Worm (Caenorhabditis elegans): ENCODE measurements around the gene C52E2.3.

C52E2.3 gene

ce11 chrII:1884635-1885034 lies 33.6 kb downstream of the C52E2.3 start, which contains the start of gene math-6:
Gene math-6 (minus strand): TSS chrII:1884735.
- TF ChIP-seq ceh-90 (tag; optimal IDR thresholded peaks at IDR 0.05) (no peak), pag-3 (tag; optimal IDR thresholded peaks at IDR 0.05; ENCODE audit: borderline replicate concordance, insufficient read depth) (no peak)

- no peak for TF ChIP-seq F16B12.6 (tag; optimal IDR thresholded peaks at IDR 0.05)
- TF ChIP-seq lin-35 (GFP tag; optimal IDR thresholded peaks at IDR 0.05), result no peak
- TF ChIP-seq zip-4 (GFP tag; optimal IDR thresholded peaks at IDR 0.05), result no peak
- no peak for TF ChIP-seq mef-2 (tag; optimal IDR thresholded peaks at IDR 0.05)
- TF ChIP-seq C04F5.9 (tag; optimal IDR thresholded peaks at IDR 0.05), result no peak
- no peak for TF ChIP-seq ces-1 (GFP tag; optimal IDR thresholded peaks at IDR 0.05)
- no peak for TF ChIP-seq tlp-1 (tag; optimal IDR thresholded peaks at IDR 0.05)
- TF ChIP-seq ceh-63 (GFP tag; optimal IDR thresholded peaks at IDR 0.05), result no peak
- no peak for TF ChIP-seq sup-37 (GFP tag; optimal IDR thresholded peaks at IDR 0.05)
- no peak for TF ChIP-seq lin-14 (GFP tag; optimal IDR thresholded peaks at IDR 0.05)
- TF ChIP-seq rnt-1 (tag; optimal IDR thresholded peaks at IDR 0.05), result no peak
- no peak for TF ChIP-seq unc-62 (GFP tag; optimal IDR thresholded peaks at IDR 0.05)
- no peak for TF ChIP-seq nhr-19 (GFP tag; conservative IDR thresholded peaks at IDR 0.05)
- no peak for TF ChIP-seq fkh-8 (tag; optimal IDR thresholded peaks at IDR 0.05)
- TF ChIP-seq pax-3 (tag; optimal IDR thresholded peaks at IDR 0.05), result no peak
- TF ChIP-seq zag-1 (tag; optimal IDR thresholded peaks at IDR 0.05), result no peak
- no peak for TF ChIP-seq unc-86 (tag; optimal IDR thresholded peaks at IDR 0.05)
- no peak for TF ChIP-seq swsn-7 (tag; optimal IDR thresholded peaks at IDR 0.05)
- TF ChIP-seq aha-1 (tag; optimal IDR thresholded peaks at IDR 0.05), result no peak
- TF ChIP-seq ceh-82 (tag; optimal IDR thresholded peaks at IDR 0.05), result no peak
These were observed 35.3 kb downstream of the C52E2.3 start, which contains the start of gene math-7 for ce11 chrII:1886379-1886778. Gene math-7 (minus strand): TSS chrII:1886479.

ce11 chrII:1889071-1889470 lies 38.0 kb downstream of the C52E2.3 start, which contains the start of gene math-8:
Gene math-8 (minus strand): TSS chrII:1889171.
- TF ChIP-seq mab-9 (GFP tag; IDR thresholded peaks at IDR 0.05), result no peak
- TF ChIP-seq nhr-71 (tag; optimal IDR thresholded peaks at IDR 0.05), result no peak
- TF ChIP-seq fkh-4 (tag; optimal IDR thresholded peaks at IDR 0.05; ENCODE audit: borderline replicate concordance), result no peak
- no peak for TF ChIP-seq hlh-4 (tag; optimal IDR thresholded peaks at IDR 0.05)
- TF ChIP-seq snpc-4 (tag; optimal IDR thresholded peaks at IDR 0.05), result no peak
- TF ChIP-seq ceh-82 (tag; optimal IDR thresholded peaks at IDR 0.05), result no peak
- no peak for TF ChIP-seq ceh-88 (GFP tag; IDR thresholded peaks at IDR 0.05)

ce11 chrII:1890682-1891081 lies 39.6 kb downstream of the C52E2.3 start, which contains the start of gene math-9:
Gene math-9 (minus strand): TSS chrII:1890782.
- TF ChIP-seq unc-98 (GFP tag; IDR thresholded peaks at IDR 0.05) (no peak), nhr-20 (tag; optimal IDR thresholded peaks at IDR 0.05) (no peak), efl-1 (optimal IDR thresholded peaks at IDR 0.05) (no peak), efl-1 (GFP tag; optimal IDR thresholded peaks at IDR 0.05 in 1 of 2) (peak in 1 of 2 experiments; percentile 45), swsn-7 (tag; optimal IDR thresholded peaks at IDR 0.05) (no peak), lsy-2 (tag; optimal IDR thresholded peaks at IDR 0.05) (no peak), nhr-237 (tag; optimal IDR thresholded peaks at IDR 0.05) (no peak), jun-1 (tag; optimal IDR thresholded peaks at IDR 0.05) (no peak), rnt-1 (tag; optimal IDR thresholded peaks at IDR 0.05) (no peak)

- TF ChIP-seq ets-5 (GFP tag; IDR thresholded peaks at IDR 0.05) (no peak), snpc-4 (tag; optimal IDR thresholded peaks at IDR 0.05) (no peak), tlp-1 (tag; optimal IDR thresholded peaks at IDR 0.05) (no peak), elt-3 (tag; optimal IDR thresholded peaks at IDR 0.05) (no peak), hlh-17 (GFP tag; optimal IDR thresholded peaks at IDR 0.05; ENCODE audit: borderline replicate concordance) (no peak), elt-2 (tag; optimal IDR thresholded peaks at IDR 0.05) (no peak), vab-15 (tag; optimal IDR thresholded peaks at IDR 0.05) (no peak), mdl-1 (tag; optimal IDR thresholded peaks at IDR 0.05) (no peak), egl-13 (tag; optimal IDR thresholded peaks at IDR 0.05) (no peak), C16A3.4 (tag; optimal IDR thresholded peaks at IDR 0.05) (no peak), nhr-76 (tag; optimal IDR thresholded peaks at IDR 0.05) (no peak), ceh-90 (tag; optimal IDR thresholded peaks at IDR 0.05) (no peak), snu-23 (GFP tag; optimal IDR thresholded peaks at IDR 0.05) (no peak), fkh-4 (tag; optimal IDR thresholded peaks at IDR 0.05; ENCODE audit: borderline replicate concordance) (no peak), skn-1 (tag; optimal IDR thresholded peaks at IDR 0.05) (no peak), mef-2 (tag; optimal IDR thresholded peaks at IDR 0.05) (no peak), tbx-2 (tag; optimal IDR thresholded peaks at IDR 0.05) (no peak), mab-9 (GFP tag; IDR thresholded peaks at IDR 0.05) (no peak)
These were observed 42.9 kb downstream of the C52E2.3 start, which contains the start of gene C16C4.1 for ce11 chrII:1893912-1894311. Gene C16C4.1 (plus strand): TSS chrII:1894212.

Measured in whole organism, L1 larva.